Worm (Caenorhabditis elegans): Measurements from ENCODE around the gene clp-6.
A peak's percentile ranks its signal among the peaks of the same experiment; 100 is the strongest.

Gene clp-6

DNA sequence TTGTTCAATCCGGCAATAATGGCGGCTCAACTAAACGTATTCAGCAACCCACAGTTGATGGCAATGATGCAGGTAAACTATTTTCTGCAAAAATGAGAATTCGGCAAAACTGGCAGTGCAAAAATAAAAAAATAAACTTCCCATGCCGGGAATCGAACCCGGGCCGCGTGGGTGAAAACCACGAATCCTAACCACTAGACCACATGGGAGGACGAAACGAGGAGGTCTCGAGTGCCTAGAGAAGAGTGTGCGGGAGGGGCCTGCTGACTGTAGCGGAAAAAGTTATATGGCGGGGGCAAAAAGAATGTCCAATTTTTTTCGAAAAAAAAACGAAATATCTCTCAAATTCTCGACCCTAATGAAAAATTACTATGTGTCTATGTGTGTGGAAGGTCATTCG, 46.8 kb downstream of the clp-6 start (continued):
- TF ChIP-seq saeg-2 (GFP tag; IDR thresholded peaks at IDR 0.05) (no peak), nhr-48 (tag; optimal IDR thresholded peaks at IDR 0.05) (no peak), fos-1 (tag; optimal IDR thresholded peaks at IDR 0.05) (no peak), sdz-12 (GFP tag; optimal IDR thresholded peaks at IDR 0.05) (peak; percentile 62), mdt-29 (GFP tag; IDR thresholded peaks at IDR 0.05) (peak; percentile 48), fkh-10 (GFP tag; optimal IDR thresholded peaks at IDR 0.05) (no peak), pqm-1 (tag; optimal IDR thresholded peaks at IDR 0.05) (no peak), zip-11 (GFP tag; IDR thresholded peaks at IDR 0.05) (peak; percentile 8; the same call in 1 of the 2 replicates), madf-9 (GFP tag; conservative IDR thresholded peaks at IDR 0.05) (peak; percentile 80), ceh-20 (GFP tag; IDR thresholded peaks at IDR 0.05) (no peak), ZK337.2 (GFP tag; IDR thresholded peaks at IDR 0.05) (peak; percentile 38; the same call in 1 of the 2 replicates), nhr-25 (tag; optimal IDR thresholded peaks at IDR 0.05; ENCODE audit: borderline replicate concordance, insufficient read depth) (no peak), pha-4 (GFP tag; IDR thresholded peaks at IDR 0.05) (peak; percentile 68), pha-4 (tag; optimal IDR thresholded peaks at IDR 0.05) (no peak), aha-1 (tag) (peak; percentile 5), ctbp-1 (GFP tag; IDR thresholded peaks at IDR 0.05) (peak; percentile 48; the same call in 1 of the 2 replicates), ceh-32 (tag; optimal IDR thresholded peaks at IDR 0.05; ENCODE audit: poor library complexity) (no peak), F44E2.7 (GFP tag; IDR thresholded peaks at IDR 0.05) (no peak), nhr-41 (GFP tag; IDR thresholded peaks at IDR 0.05) (peak; percentile 69), F26F4.8 (GFP tag; conservative IDR thresholded peaks at IDR 0.05) (0 out of 2 replicates have a peak, but pooled peaks have one; percentile 50), Y5F2A.4 (GFP tag; optimal IDR thresholded peaks at IDR 0.05) (peak; percentile 5), lin-29 (GFP tag; IDR thresholded peaks at IDR 0.05) (no peak), unc-62 (GFP tag; optimal IDR thresholded peaks at IDR 0.05 in 1 of 2) (no peak), unc-62 (tag; optimal IDR thresholded peaks at IDR 0.05) (no peak), duxl-1 (tag; optimal IDR thresholded peaks at IDR 0.05; ENCODE audit: poor library complexity) (peak; percentile 54), snpc-4 (tag; optimal IDR thresholded peaks at IDR 0.05) (no peak), madf-5 (GFP tag; IDR thresholded peaks at IDR 0.05) (peak; percentile 61 to 81; a peak in 2 of 4 replicates), nhr-102 (tag; optimal IDR thresholded peaks at IDR 0.05) (peak; percentile 36), ceh-82 (tag; optimal IDR thresholded peaks at IDR 0.05) (no peak), F10B5.3 (tag; optimal IDR thresholded peaks at IDR 0.05) (no peak), D1046.2 (GFP tag; IDR thresholded peaks at IDR 0.05) (peak; percentile 74; the same call in 1 of the 2 replicates), lin-1 (GFP tag; IDR thresholded peaks at IDR 0.05) (0 out of 2 replicates have a peak, but pooled peaks have one; percentile 23), lim-7 (GFP tag; IDR thresholded peaks at IDR 0.05) (peak; percentile 86), T26A8.4 (GFP tag; IDR thresholded peaks at IDR 0.05) (peak; percentile 19; the same call in 1 of the 2 replicates), tra-1 (GFP tag; IDR thresholded peaks at IDR 0.05) (peak; percentile 79), nhr-42 (GFP tag; IDR thresholded peaks at IDR 0.05) (peak; percentile 65; the same call in 1 of the 2 replicates), ztf-7 (tag; optimal IDR thresholded peaks at IDR 0.05) (no peak), mes-2 (tag; optimal IDR thresholded peaks at IDR 0.05; ENCODE audit: poor library complexity, severe bottlenecking) (peak; percentile 56), daf-8 (GFP tag; IDR thresholded peaks at IDR 0.05) (no peak), spr-1 (tag; optimal IDR thresholded peaks at IDR 0.05) (peak; percentile 5), mxl-2 (GFP tag; conservative IDR thresholded peaks at IDR 0.05) (no peak), daf-19 (GFP tag; conservative IDR thresholded peaks at IDR 0.05) (no peak), ces-1 (GFP tag; optimal IDR thresholded peaks at IDR 0.05) (no peak), gei-8 (GFP tag; optimal IDR thresholded peaks at IDR 0.05) (no peak), ceh-62 (tag; optimal IDR thresholded peaks at IDR 0.05) (no peak), nhr-6 (tag; optimal IDR thresholded peaks at IDR 0.05) (no peak), dmd-8 (GFP tag; IDR thresholded peaks at IDR 0.05) (peak; percentile 81; the same call in 1 of the 2 replicates), mdl-1 (tag; optimal IDR thresholded peaks at IDR 0.05) (peak in 1 of 2 experiments; percentile 55), dmd-9 (GFP tag; IDR thresholded peaks at IDR 0.05) (no peak), egl-43 (GFP tag; IDR thresholded peaks at IDR 0.05) (peak; percentile 85), nhr-28 (tag; optimal IDR thresholded peaks at IDR 0.05) (peak; percentile 34)

Measured in whole organism, L4 larva.